Fruit fly (Drosophila melanogaster): Measurements from ENCODE around the gene CG13843.

DNA sequence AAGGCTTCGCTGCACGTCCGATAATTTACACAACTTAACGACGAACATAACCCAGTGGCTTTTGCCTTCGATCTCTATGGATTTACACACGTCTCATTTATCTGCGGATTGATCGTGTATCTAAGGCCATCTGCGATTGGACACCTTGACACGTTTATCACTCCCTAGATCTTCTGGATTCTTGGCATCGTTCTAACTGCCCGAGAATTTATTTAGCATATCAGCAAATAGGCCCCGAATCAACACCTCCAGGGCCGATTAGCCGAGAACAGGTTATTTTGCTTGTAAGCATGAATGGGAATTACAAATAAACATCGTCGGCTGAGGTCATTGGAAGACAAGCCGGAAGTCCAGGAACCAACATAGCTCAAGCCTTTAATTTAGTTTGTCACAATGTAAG, 40.8 kb upstream of the CG13843 start:
- TF ChIP-seq Hr96 (GFP tag; optimal IDR thresholded peaks at IDR 0.05) (no peak), CG14711 (tag; optimal IDR thresholded peaks at IDR 0.05) (no peak), bab1 (GFP tag; optimal IDR thresholded peaks at IDR 0.05) (no peak), Mnt (GFP tag; optimal IDR thresholded peaks at IDR 0.05) (no peak)
